Worm (Caenorhabditis elegans): ENCODE data around the gene str-160.

DNA sequence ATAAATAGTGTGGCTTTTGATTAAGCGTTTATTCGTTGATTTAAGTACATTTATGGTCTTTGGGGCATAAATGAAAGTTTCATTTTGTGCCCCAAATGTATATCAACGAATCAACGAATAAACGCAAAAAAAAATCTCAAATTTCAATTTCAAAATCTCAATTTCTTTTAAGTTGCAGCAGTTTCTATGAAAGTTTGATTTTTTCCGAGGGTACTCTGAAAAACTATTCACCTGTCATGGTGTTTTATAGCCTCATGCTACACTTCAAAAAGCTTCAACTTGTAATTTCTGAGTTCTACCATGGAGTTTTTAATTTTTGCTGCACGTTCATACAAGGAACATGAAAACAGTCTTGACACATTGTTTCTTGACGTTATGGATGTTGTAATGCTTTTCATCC is 17.8 kb downstream of the str-160 start, which contains the start of gene ZK697.1:
- TF ChIP-seq unc-39 (tag; optimal IDR thresholded peaks at IDR 0.05) (no peak), tbx-2 (tag; optimal IDR thresholded peaks at IDR 0.05) (no peak), ztf-11 (tag; optimal IDR thresholded peaks at IDR 0.05) (no peak), ceh-82 (tag; optimal IDR thresholded peaks at IDR 0.05) (no peak), fos-1 (tag; optimal IDR thresholded peaks at IDR 0.05) (no peak), egl-27 (tag; optimal IDR thresholded peaks at IDR 0.05) (no peak), pha-4 (tag; optimal IDR thresholded peaks at IDR 0.05) (no peak), nhr-237 (tag; optimal IDR thresholded peaks at IDR 0.05) (no peak), mdl-1 (tag; optimal IDR thresholded peaks at IDR 0.05) (no peak), fkh-10 (GFP tag; optimal IDR thresholded peaks at IDR 0.05) (no peak), elt-2 (tag; optimal IDR thresholded peaks at IDR 0.05) (no peak), skn-1 (tag; optimal IDR thresholded peaks at IDR 0.05) (no peak)
